Fruit fly (Drosophila melanogaster) whole organism, prepupa: ENCODE measurements around the gene CG32295.
A peak's percentile ranks its signal among the peaks of the same experiment; 100 is the strongest.

ENCODE experiments used
- Blimp-1 ChIP-seq: fragments of 200-800 bp; sonication (Bioruptor generic); optimal IDR thresholded peaks from 3 replicates; lab custom pipeline; 2017; ENCODE audit warnings: missing biosample characterization, missing genetic modification characterization, mild to moderate bottlenecking, moderate library complexity, missing genetic modification reagents
- CG10631 ChIP-seq: fragments of 200-800 bp; sonication (Bioruptor generic); optimal IDR thresholded peaks from 2 replicates; lab custom pipeline; 2016; ENCODE audit warnings: missing biosample characterization, missing genetic modification characterization
- CG10669 ChIP-seq: fragments of 200-800 bp; sonication (Bioruptor generic); optimal IDR thresholded peaks from 3 replicates; lab custom pipeline; 2018; ENCODE audit warnings: missing biosample characterization, mild to moderate bottlenecking, missing genetic modification characterization, moderate library complexity
- CG11294 ChIP-seq: fragments of 200-800 bp; sonication (Bioruptor generic); IDR thresholded peaks from 2 replicates; pipeline ENCODE4 v1.3.6; 2022; ENCODE audit warnings: missing biosample characterization, missing genetic modification characterization
- CG11762 ChIP-seq: fragments of 200-800 bp; sonication (Bioruptor generic); optimal IDR thresholded peaks from 3 replicates; lab custom pipeline; 2016; ENCODE audit warnings: missing biosample characterization, missing genetic modification characterization; ENCODE audit not compliant: insufficient read depth
- CG11902 ChIP-seq: fragments of 200-800 bp; sonication (Bioruptor generic); optimal IDR thresholded peaks from 3 replicates; lab custom pipeline; 2016; ENCODE audit warnings: missing biosample characterization, missing genetic modification characterization
- CG15336 ChIP-seq: fragments of 200-800 bp; sonication (Bioruptor generic); IDR thresholded peaks from 2 replicates; pipeline ENCODE4 v1.3.6; 2022; ENCODE audit warnings: missing biosample characterization, missing genetic modification characterization
- CG16779 ChIP-seq: fragments of 200-800 bp; sonication (Bioruptor generic); optimal IDR thresholded peaks from 3 replicates; lab custom pipeline; 2017; ENCODE audit warnings: missing biosample characterization, mild to moderate bottlenecking, missing genetic modification characterization
- CG3032 ChIP-seq: fragments of 200-800 bp; optimal IDR thresholded peaks from 2 replicates; lab custom pipeline; 2019; ENCODE audit warnings: missing biosample characterization, mild to moderate bottlenecking, missing genetic modification characterization, moderate library complexity
- CG31627 ChIP-seq: fragments of 200-800 bp; sonication (Bioruptor generic); optimal IDR thresholded peaks from 3 replicates; lab custom pipeline; 2016; ENCODE audit warnings: missing biosample characterization, missing genetic modification characterization
- CG32006 ChIP-seq: fragments of 200-800 bp; sonication (Bioruptor generic); optimal IDR thresholded peaks from 3 replicates; lab custom pipeline; 2017; ENCODE audit warnings: missing biosample characterization, mild to moderate bottlenecking, missing genetic modification characterization
- CG34406 ChIP-seq: fragments of 200-800 bp; sonication (Bioruptor generic); optimal IDR thresholded peaks from 3 replicates; lab custom pipeline; 2016; ENCODE audit warnings: missing biosample characterization, missing genetic modification characterization
- CG4318 ChIP-seq: fragments of 200-800 bp; sonication (Bioruptor generic); optimal IDR thresholded peaks from 3 replicates; lab custom pipeline; 2017; ENCODE audit warnings: missing biosample characterization, mild to moderate bottlenecking, missing genetic modification characterization
- CG6163 ChIP-seq: fragments of 200-800 bp; sonication (Bioruptor generic); IDR thresholded peaks from 3 replicates; pipeline ENCODE4 v1.3.6; 2022; ENCODE audit warnings: missing biosample characterization, missing genetic modification characterization
- CG6808 ChIP-seq: fragments of 200-800 bp; sonication (Bioruptor generic); optimal IDR thresholded peaks from 3 replicates; lab custom pipeline; 2017; ENCODE audit warnings: missing biosample characterization, missing genetic modification characterization, mild to moderate bottlenecking, moderate library complexity, missing genetic modification reagents
- CG7368 ChIP-seq: fragments of 200-800 bp; sonication (Bioruptor generic); optimal IDR thresholded peaks from 3 replicates; lab custom pipeline; 2016; ENCODE audit warnings: missing biosample characterization, missing genetic modification characterization
- CG9139 ChIP-seq: fragments of 200-800 bp; sonication (Bioruptor generic); optimal IDR thresholded peaks from 3 replicates; lab custom pipeline; 2017; ENCODE audit warnings: missing biosample characterization, mild to moderate bottlenecking, missing genetic modification characterization
- Eip78C ChIP-seq: fragments of 200-800 bp; sonication (Bioruptor generic); peaks from one replicate; lab custom pipeline; 2016; ENCODE audit warnings: missing biosample characterization, missing genetic modification characterization
- Ets96B ChIP-seq: fragments of 200-800 bp; optimal IDR thresholded peaks from 2 replicates; lab custom pipeline; 2019; ENCODE audit warnings: missing biosample characterization, mild to moderate bottlenecking, missing genetic modification characterization, moderate library complexity
- Gug ChIP-seq: fragments of 200-800 bp; sonication (Bioruptor generic); IDR thresholded peaks from 2 replicates; pipeline ENCODE4 v1.3.6; 2022; ENCODE audit warnings: missing biosample characterization, missing genetic modification characterization
- Hr38 ChIP-seq: sonication (Bioruptor generic); optimal IDR thresholded peaks from 2 replicates; lab custom pipeline; 2016; ENCODE audit warnings: missing biosample characterization, missing genetic modification characterization
- Hr39 ChIP-seq: fragments of 200-800 bp; sonication (Bioruptor generic); optimal IDR thresholded peaks from 2 replicates; lab custom pipeline; 2016; ENCODE audit warnings: missing biosample characterization, missing genetic modification characterization
- Hr4 ChIP-seq: fragments of 200-800 bp; sonication (Bioruptor generic); optimal IDR thresholded peaks from 3 replicates; lab custom pipeline; 2016; ENCODE audit warnings: missing biosample characterization, missing genetic modification characterization
- Lpt ChIP-seq: fragments of 200-800 bp; sonication (Bioruptor generic); optimal IDR thresholded peaks from 3 replicates; lab custom pipeline; 2016; ENCODE audit warnings: missing biosample characterization, missing genetic modification characterization
- Met ChIP-seq: fragments of 200-800 bp; sonication (Bioruptor generic); optimal IDR thresholded peaks from 3 replicates; lab custom pipeline; 2016; ENCODE audit warnings: missing biosample characterization, missing genetic modification characterization
- OdsH ChIP-seq: fragments of 200-800 bp; sonication (Bioruptor generic); optimal IDR thresholded peaks from 3 replicates; lab custom pipeline; 2016; ENCODE audit warnings: missing biosample characterization, missing genetic modification characterization
- Smox ChIP-seq: fragments of 200-800 bp; sonication (Bioruptor generic); optimal IDR thresholded peaks from 3 replicates; lab custom pipeline; 2016; ENCODE audit warnings: missing biosample characterization, missing genetic modification characterization
- Sox102F ChIP-seq: fragments of 200-800 bp; sonication (Bioruptor generic); optimal IDR thresholded peaks from 2 replicates; lab custom pipeline; 2016; ENCODE audit warnings: missing biosample characterization, mild to moderate bottlenecking, missing genetic modification characterization
- Sox14 ChIP-seq: fragments of 200-800 bp; sonication (Bioruptor generic); optimal IDR thresholded peaks from 3 replicates; lab custom pipeline; 2016; ENCODE audit warnings: missing biosample characterization, missing genetic modification characterization
- Sox15 ChIP-seq: fragments of 200-800 bp; sonication (Bioruptor generic); optimal IDR thresholded peaks from 3 replicates; lab custom pipeline; 2016; ENCODE audit warnings: missing biosample characterization, missing genetic modification characterization
- acj6 ChIP-seq: fragments of 200-800 bp; sonication (Bioruptor generic); optimal IDR thresholded peaks from 3 replicates; lab custom pipeline; 2016; ENCODE audit warnings: missing biosample characterization, missing genetic modification characterization
- cyc ChIP-seq: fragments of 200-800 bp; sonication (Bioruptor generic); optimal IDR thresholded peaks from 3 replicates; lab custom pipeline; 2016; ENCODE audit warnings: missing biosample characterization, missing genetic modification characterization
- dac ChIP-seq: fragments of 200-800 bp; sonication (Bioruptor generic); optimal IDR thresholded peaks from 2 replicates; lab custom pipeline; 2017; ENCODE audit warnings: missing biosample characterization, mild to moderate bottlenecking, missing genetic modification characterization
- dsx ChIP-seq: fragments of 200-800 bp; optimal IDR thresholded peaks from 3 replicates; lab custom pipeline; 2019; ENCODE audit warnings: missing biosample characterization, mild to moderate bottlenecking, missing genetic modification characterization, moderate library complexity; ENCODE audit not compliant: poor library complexity, severe bottlenecking
- eg ChIP-seq: fragments of 200-800 bp; sonication (Bioruptor generic); IDR thresholded peaks from 3 replicates; pipeline ENCODE4 v1.3.6; 2022; ENCODE audit warnings: missing biosample characterization, missing genetic modification characterization
- esn ChIP-seq: fragments of 200-800 bp; sonication (Bioruptor generic); optimal IDR thresholded peaks from 2 replicates; lab custom pipeline; 2016; ENCODE audit warnings: missing biosample characterization, mild to moderate bottlenecking, missing genetic modification characterization, moderate library complexity
- fd59A ChIP-seq: fragments of 200-800 bp; sonication (Bioruptor generic); optimal IDR thresholded peaks from 2 replicates; lab custom pipeline; 2017; ENCODE audit warnings: missing biosample characterization, mild to moderate bottlenecking, missing genetic modification characterization, missing genetic modification reagents
- fd85E ChIP-seq: fragments of 200-800 bp; sonication (Bioruptor generic); optimal IDR thresholded peaks from 3 replicates; lab custom pipeline; 2016; ENCODE audit warnings: missing biosample characterization, missing genetic modification characterization
- fkh ChIP-seq: fragments of 200-800 bp; sonication (Bioruptor generic); optimal IDR thresholded peaks from 3 replicates; lab custom pipeline; 2017; ENCODE audit warnings: missing biosample characterization, mild to moderate bottlenecking, missing genetic modification characterization, moderate library complexity
- lz ChIP-seq: fragments of 200-800 bp; sonication (Bioruptor generic); optimal IDR thresholded peaks from 3 replicates; lab custom pipeline; 2016; ENCODE audit warnings: missing biosample characterization, missing genetic modification characterization
- net ChIP-seq: fragments of 200-800 bp; sonication (Bioruptor generic); optimal IDR thresholded peaks from 3 replicates; lab custom pipeline; 2016; ENCODE audit warnings: missing biosample characterization, missing genetic modification characterization
- pdm3 ChIP-seq: fragments of 200-800 bp; sonication (Bioruptor generic); optimal IDR thresholded peaks from 3 replicates; lab custom pipeline; 2016; ENCODE audit warnings: missing biosample characterization, missing genetic modification characterization
- spab ChIP-seq: fragments of 200-800 bp; sonication (Bioruptor generic); optimal IDR thresholded peaks from 2 replicates; lab custom pipeline; 2017; ENCODE audit warnings: missing biosample characterization, mild to moderate bottlenecking, missing genetic modification characterization, missing genetic modification reagents
- svp ChIP-seq: fragments of 200-800 bp; sonication (Bioruptor generic); peaks from one replicate; lab custom pipeline; 2016; ENCODE audit warnings: missing biosample characterization, missing genetic modification characterization
- topi ChIP-seq: fragments of 200-800 bp; sonication (Bioruptor generic); optimal IDR thresholded peaks from 3 replicates; lab custom pipeline; 2016; ENCODE audit warnings: missing biosample characterization, missing genetic modification characterization
- vri ChIP-seq: fragments of 200-800 bp; sonication (Bioruptor generic); optimal IDR thresholded peaks from 3 replicates; lab custom pipeline; 2016; ENCODE audit warnings: missing biosample characterization, mild to moderate bottlenecking, missing genetic modification characterization

Gene CG32295

dm6 chr3L:2481470-2481869, 45.3 kb downstream of the CG32295 start (continued):
- peak; percentile 23 for TF ChIP-seq cyc (GFP tag; lab: Kevin White, UChicago)
- TF ChIP-seq Blimp-1 (GFP tag; lab: Kevin White, UChicago) = no peak
- peak; percentile 25 for TF ChIP-seq esn
- TF ChIP-seq CG34406 (GFP tag; lab: Kevin White, UChicago) = peak; percentile 12
- TF ChIP-seq Hr39 (GFP tag; lab: Kevin White, UChicago) = peak; percentile 20
- no peak for TF ChIP-seq Hr38 (GFP tag; lab: Kevin White, UChicago)
- peak; percentile 16 for TF ChIP-seq CG31627
- peak; percentile 12 for TF ChIP-seq CG4318 (GFP tag; lab: Kevin White, UChicago)
- no peak for TF ChIP-seq CG11762 (GFP tag; lab: Kevin White, UChicago)
- TF ChIP-seq fd85E (GFP tag; lab: Kevin White, UChicago) = no peak
- TF ChIP-seq CG32006 (GFP tag; lab: Kevin White, UChicago) = peak; percentile 58
- peak; percentile 37; the same call in 1 of the 2 replicates for TF ChIP-seq Gug (GFP tag; lab: Robert Waterston, UW)
- TF ChIP-seq CG10631 (GFP tag; lab: Kevin White, UChicago) = peak; percentile 23
- peak; percentile 78 for TF ChIP-seq CG15336 (GFP tag; lab: Robert Waterston, UW)
- TF ChIP-seq Sox14 (GFP tag; lab: Kevin White, UChicago) = peak; percentile 25
- TF ChIP-seq CG11902 (GFP tag; lab: Kevin White, UChicago) = peak; percentile 30
- TF ChIP-seq OdsH (GFP tag; lab: Kevin White, UChicago) = peak; percentile 42
- peak; percentile 70 for TF ChIP-seq eg
- no peak for TF ChIP-seq fkh (GFP tag; lab: Kevin White, UChicago)
- peak; percentile 84 for TF ChIP-seq Eip78C (GFP tag; lab: Kevin White, UChicago)
- peak; percentile 69 for TF ChIP-seq svp (GFP tag; lab: Kevin White, UChicago)
- no peak for TF ChIP-seq CG3032 (tag; lab: Kevin White, UChicago)
- peak; percentile 30 for TF ChIP-seq Smox
- TF ChIP-seq net (GFP tag; lab: Kevin White, UChicago) = peak; percentile 54
- no peak for TF ChIP-seq CG6808
- peak; percentile 54 for TF ChIP-seq Lpt (GFP tag; lab: Kevin White, UChicago)
- peak; percentile 13 for TF ChIP-seq Sox15 (GFP tag; lab: Kevin White, UChicago)
- peak; percentile 24 for TF ChIP-seq Met (GFP tag; lab: Kevin White, UChicago)
- peak; percentile 54 for TF ChIP-seq pdm3 (GFP tag; lab: Kevin White, UChicago)

- TF ChIP-seq svp (GFP tag; lab: Kevin White, UChicago) (peak; percentile 51), Ets96B (tag; lab: Kevin White, UChicago) (peak; percentile 0), dsx (GFP tag; lab: Kevin White, UChicago) (peak; percentile 42), cyc (GFP tag; lab: Kevin White, UChicago) (no peak), CG7368 (GFP tag; lab: Kevin White, UChicago) (peak; percentile 3), topi (peak; percentile 24), spab (no peak)
Measured at dm6 chr3L:2480470-2480869, 46.3 kb downstream of the CG32295 start.

DNA sequence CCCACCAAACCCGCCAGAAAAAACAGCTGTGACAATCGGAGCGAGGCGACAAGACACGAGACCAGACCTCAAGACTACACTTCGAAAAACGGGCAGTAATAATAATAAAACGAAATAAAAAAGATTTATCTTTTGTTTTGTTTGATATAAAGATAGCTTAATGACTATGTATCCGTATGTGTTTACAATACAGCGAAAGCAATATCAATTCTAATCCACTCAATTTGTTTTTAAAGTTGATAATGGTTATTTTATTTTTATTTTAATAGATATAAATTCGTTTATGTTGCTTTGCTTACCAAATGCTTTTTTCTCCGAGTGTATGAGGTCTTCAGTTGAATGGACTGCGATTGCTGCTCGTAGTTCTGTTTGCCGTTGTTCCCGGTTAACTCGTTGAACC, 47.5 kb downstream of the CG32295 start:
- TF ChIP-seq CG31627 (peak; percentile 74), cyc (GFP tag; lab: Kevin White, UChicago) (peak; percentile 79), CG16779 (tag; lab: Kevin White, UChicago) (peak; percentile 66), CG10669 (peak; percentile 93), Lpt (GFP tag; lab: Kevin White, UChicago) (peak; percentile 50), Hr4 (GFP tag; lab: Kevin White, UChicago) (peak; percentile 55), CG11902 (GFP tag; lab: Kevin White, UChicago) (peak; percentile 73), topi (peak; percentile 85), Sox102F (GFP tag; lab: Kevin White, UChicago) (peak; percentile 77), CG9139 (GFP tag; lab: Kevin White, UChicago) (peak; percentile 92), Sox15 (GFP tag; lab: Kevin White, UChicago) (peak; percentile 60), fd59A (GFP tag; lab: Kevin White, UChicago) (peak; percentile 88), lz (GFP tag; lab: Kevin White, UChicago) (peak; percentile 75), CG11762 (GFP tag; lab: Kevin White, UChicago) (peak; percentile 87), CG15336 (GFP tag; lab: Robert Waterston, UW) (peak; percentile 56; the same call in 1 of the 2 replicates), net (GFP tag; lab: Kevin White, UChicago) (peak; percentile 81), Gug (GFP tag; lab: Robert Waterston, UW) (peak; percentile 56; the same call in 1 of the 2 replicates), pdm3 (GFP tag; lab: Kevin White, UChicago) (peak; percentile 85), CG11294 (GFP tag; lab: Robert Waterston, UW) (peak; percentile 56), acj6 (GFP tag; lab: Kevin White, UChicago) (peak; percentile 82), dac (GFP tag; lab: Kevin White, UChicago) (peak; percentile 30), Hr39 (GFP tag; lab: Kevin White, UChicago) (peak; percentile 69), vri (GFP tag; lab: Kevin White, UChicago) (peak; percentile 54), CG3032 (tag; lab: Kevin White, UChicago) (peak; percentile 96), OdsH (GFP tag; lab: Kevin White, UChicago) (peak; percentile 78), CG6163 (peak; percentile 71), spab (peak; percentile 94)
